Worm (Caenorhabditis elegans) whole organism, L1 larva: ENCODE measurements around the gene str-144.

ENCODE experiments used
- ces-1 ChIP-seq: fragments of 150-350 bp; optimal IDR thresholded peaks from 2 replicates; lab custom pipeline; 2014; ENCODE audit warnings: missing biosample characterization, missing genetic modification reagents, missing genetic modification characterization
- efl-1 ChIP-seq, 4 experiments: fragments of 150-350 bp; optimal IDR thresholded peaks in 3 of 4; peaks in 1 of 4; 1 replicate in 1 of 4; 2 replicates in 3 of 4; lab custom pipeline; 2014; ENCODE audit warnings: missing biosample characterization in 2 of 4, missing genetic modification characterization in 2 of 4, missing genetic modification reagents in 2 of 4
- irx-1 ChIP-seq: sonication (generic microtip); optimal IDR thresholded peaks from 2 replicates; lab custom pipeline; 2016; ENCODE audit warnings: missing genetic modification characterization, missing compliant biosample characterization
- lin-15B ChIP-seq: fragments of 150-350 bp; sonication (generic microtip); optimal IDR thresholded peaks from 3 replicates; lab custom pipeline; 2014; ENCODE audit warnings: missing biosample characterization, missing genetic modification characterization
- mep-1 ChIP-seq: fragments of 150-350 bp; optimal IDR thresholded peaks from 2 replicates; lab custom pipeline; 2014; ENCODE audit warnings: missing biosample characterization, missing genetic modification characterization
- nhr-76 ChIP-seq: sonication (generic microtip); optimal IDR thresholded peaks from 2 replicates; lab custom pipeline; 2017; ENCODE audit warnings: missing biosample characterization, missing genetic modification characterization
- skn-1 ChIP-seq: fragments of 150-350 bp; optimal IDR thresholded peaks from 2 replicates; lab custom pipeline; 2014; ENCODE audit warnings: missing biosample characterization, missing genetic modification characterization

DNA sequence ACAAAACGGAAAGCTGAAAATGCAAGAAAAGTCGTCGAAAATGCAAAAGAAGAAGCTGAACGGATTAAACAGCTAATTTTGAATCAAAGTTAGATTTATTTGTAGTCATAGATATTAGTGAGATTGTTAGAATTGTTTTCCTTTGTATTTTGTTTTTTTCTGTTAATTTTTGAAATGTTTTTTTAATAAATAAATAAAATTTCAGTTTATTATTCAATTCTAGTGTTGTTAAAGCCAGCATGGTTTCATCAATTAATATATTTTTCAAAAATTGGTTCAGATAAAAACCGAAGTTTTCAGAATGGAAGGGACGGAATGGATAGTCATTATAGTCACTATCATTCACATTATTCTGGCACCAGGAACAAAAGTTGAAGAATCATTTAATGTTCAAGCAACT, 37.1 kb downstream of the str-144 start, which contains the start of gene algn-12:
- TF ChIP-seq irx-1 (tag; lab: Kevin White, UChicago) = no peak
- TF ChIP-seq ces-1 (GFP tag; lab: Kevin White, UChicago) = no peak
- TF ChIP-seq lin-15B = no peak
- TF ChIP-seq mep-1 = no peak
- no peak for TF ChIP-seq efl-1 (optimal IDR thresholded peaks at IDR 0.05; lab: Kevin White, UChicago)
- TF ChIP-seq efl-1 (GFP tag; optimal IDR thresholded peaks at IDR 0.05 in 1 of 2; lab: Kevin White, UChicago) = no peak
- no peak for TF ChIP-seq nhr-76
- TF ChIP-seq skn-1 (tag; lab: Kevin White, UChicago) = no peak
